Worm (Caenorhabditis elegans) whole organism, L1 larva: ENCODE results near the gene fkb-1.

ENCODE experiments used
- nhr-237 ChIP-seq: fragments of 150-350 bp; optimal IDR thresholded peaks from 2 replicates; lab custom pipeline; 2014; ENCODE audit warnings: missing biosample characterization, missing genetic modification characterization
- pag-3 ChIP-seq: sonication (generic microtip); optimal IDR thresholded peaks from 2 replicates; lab custom pipeline; 2017; ENCODE audit warnings: missing genetic modification characterization, mild to moderate bottlenecking, missing compliant biosample characterization, antibody characterized with exemption, borderline replicate concordance; ENCODE audit not compliant: insufficient read depth

- no peak for TF ChIP-seq nhr-237 (tag; lab: Kevin White, UChicago)
- no peak for TF ChIP-seq pag-3 (tag; lab: Kevin White, UChicago)
Measured at ce11 chrIV:11011920-11012319, 24.5 kb upstream of the fkb-1 start, which contains the start of gene ndx-9.
